Worm (Caenorhabditis elegans): ENCODE measurements around the gene F56D5.6.

Gene F56D5.6

DNA sequence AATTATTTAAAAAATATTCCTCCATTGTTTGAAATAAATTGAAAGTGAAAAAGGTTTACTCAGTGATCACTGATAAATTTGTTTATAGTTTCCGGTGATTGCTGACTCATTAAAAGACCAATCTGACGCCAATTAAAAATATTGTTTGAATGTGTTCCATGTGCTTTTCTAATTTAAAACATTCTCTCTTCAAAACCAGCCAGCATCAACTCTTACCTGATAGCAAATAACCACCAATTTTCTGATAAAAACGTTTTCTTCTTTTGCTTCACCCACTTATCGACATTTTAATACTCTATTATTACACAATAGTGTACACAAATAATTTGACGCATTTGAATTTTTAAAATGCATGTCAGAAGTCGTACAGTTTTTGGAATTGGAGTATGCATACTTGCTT lies at the start of gene F56D5.6:
Gene F56D5.6, plus strand, starts transcription at position 208 of the 400 bp plus-strand sequence.
- peak; percentile 17 for TF ChIP-seq elt-2 (tag; optimal IDR thresholded peaks at IDR 0.05)
- TF ChIP-seq hlh-17 (GFP tag; optimal IDR thresholded peaks at IDR 0.05; ENCODE audit: borderline replicate concordance), result no peak

DNA sequence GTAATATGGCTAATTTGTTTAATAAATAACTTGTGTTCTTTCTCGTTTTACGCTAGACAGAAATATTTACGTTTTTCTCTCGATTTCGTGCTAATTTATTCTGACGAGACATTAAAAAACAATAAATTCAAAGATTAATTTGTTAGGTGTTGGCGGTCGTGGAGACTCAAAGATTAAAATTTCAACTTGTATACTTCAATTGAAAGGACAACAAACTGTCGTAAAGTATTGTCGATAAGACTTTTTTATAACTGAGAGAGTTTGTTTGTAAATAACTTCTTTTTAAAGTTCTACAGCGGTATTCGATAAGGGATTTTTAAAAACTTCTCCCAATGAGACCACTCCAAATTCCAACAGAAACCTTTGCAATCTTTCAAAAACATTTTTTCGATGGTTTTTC lies 48.0 kb upstream of the F56D5.6 start:
- TF ChIP-seq efl-1 (optimal IDR thresholded peaks at IDR 0.05) (no peak), efl-1 (GFP tag; optimal IDR thresholded peaks at IDR 0.05 in 1 of 2) (no peak), nhr-84 (tag; optimal IDR thresholded peaks at IDR 0.05) (no peak), egl-13 (tag; optimal IDR thresholded peaks at IDR 0.05) (no peak), C04F5.9 (tag; optimal IDR thresholded peaks at IDR 0.05) (no peak), aha-1 (tag; optimal IDR thresholded peaks at IDR 0.05) (no peak), nhr-28 (tag; optimal IDR thresholded peaks at IDR 0.05) (no peak), fkh-4 (tag; optimal IDR thresholded peaks at IDR 0.05; ENCODE audit: borderline replicate concordance) (no peak), fos-1 (tag; optimal IDR thresholded peaks at IDR 0.05) (no peak), zip-4 (GFP tag; optimal IDR thresholded peaks at IDR 0.05) (no peak), F16B12.6 (tag; optimal IDR thresholded peaks at IDR 0.05) (no peak), pqm-1 (tag; optimal IDR thresholded peaks at IDR 0.05) (no peak), mdl-1 (tag; optimal IDR thresholded peaks at IDR 0.05) (no peak), fkh-8 (tag; optimal IDR thresholded peaks at IDR 0.05) (no peak), isw-1 (GFP tag; IDR thresholded peaks at IDR 0.05) (no peak), snpc-4 (tag; optimal IDR thresholded peaks at IDR 0.05) (no peak), sox-4 (tag; optimal IDR thresholded peaks at IDR 0.05) (no peak)

DNA sequence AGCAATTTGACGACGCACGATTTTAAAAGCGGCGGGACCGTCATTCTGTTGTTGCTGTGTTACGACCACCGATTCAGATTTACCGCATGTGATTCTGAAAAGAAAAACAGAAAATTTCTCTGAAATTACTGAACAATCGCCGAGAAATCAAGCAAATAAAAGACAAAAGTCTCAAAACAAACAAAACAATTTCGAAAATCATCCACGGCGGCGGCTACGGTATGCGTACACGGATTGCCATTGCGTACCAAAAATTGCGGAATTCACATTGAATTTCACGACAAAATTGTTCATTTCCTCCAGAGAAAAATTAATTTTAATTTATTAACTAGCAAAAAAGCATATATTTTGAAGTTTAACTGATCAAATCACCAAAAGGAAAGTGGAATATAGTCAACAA lies 35.3 kb upstream of the F56D5.6 start, which contains the start of gene pezo-1:
Gene pezo-1, minus strand, starts transcription at position 101 of the 400 bp plus-strand sequence.
- TF ChIP-seq F16B12.6 (tag; optimal IDR thresholded peaks at IDR 0.05) (peak; percentile 6), lsy-2 (tag; optimal IDR thresholded peaks at IDR 0.05) (peak in 1 of 2 experiments; percentile 43), elt-3 (tag; optimal IDR thresholded peaks at IDR 0.05) (no peak), nhr-47 (tag; optimal IDR thresholded peaks at IDR 0.05) (no peak), hlh-17 (GFP tag; optimal IDR thresholded peaks at IDR 0.05; ENCODE audit: borderline replicate concordance) (no peak), lin-13 (GFP tag; optimal IDR thresholded peaks at IDR 0.05) (no peak), efl-1 (optimal IDR thresholded peaks at IDR 0.05) (no peak), efl-1 (GFP tag; optimal IDR thresholded peaks at IDR 0.05 in 1 of 2) (peak in 1 of 2 experiments; percentile 30), egl-13 (tag; optimal IDR thresholded peaks at IDR 0.05) (no peak)

DNA sequence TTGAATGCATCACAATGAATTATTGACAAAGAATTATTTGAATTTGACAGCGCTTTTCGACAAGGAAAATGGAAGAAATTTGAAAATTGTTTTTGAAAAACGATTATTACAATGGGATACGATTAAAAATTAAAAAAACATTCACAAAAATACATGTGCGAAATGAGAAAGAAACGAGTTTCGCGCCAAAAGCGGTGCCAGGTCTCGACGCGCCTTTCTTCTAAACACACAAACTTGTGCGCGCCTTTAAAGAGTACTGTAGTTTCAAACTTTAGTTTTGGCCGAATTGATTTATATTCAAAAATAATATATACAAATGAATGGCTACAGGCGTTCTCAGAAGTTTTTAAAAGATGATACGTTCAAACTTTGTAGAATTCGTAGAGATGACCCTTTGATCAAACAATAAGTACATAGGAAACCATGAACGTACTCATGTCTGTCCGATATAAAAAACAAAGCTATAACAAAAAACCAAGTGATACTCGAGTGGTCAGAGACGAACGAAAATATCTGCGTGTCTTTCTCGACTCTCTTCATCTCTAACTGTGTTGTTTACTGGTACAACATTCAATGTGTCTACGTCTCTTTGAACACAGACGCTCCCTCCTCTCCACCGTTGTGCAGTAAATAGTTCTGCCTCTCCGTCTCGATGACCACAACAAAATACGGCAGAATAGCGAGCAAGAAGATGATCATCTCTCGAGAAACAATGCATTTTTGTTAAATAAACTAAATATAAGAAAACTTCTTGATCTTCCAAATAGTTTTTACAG lies 33.7 kb upstream of the F56D5.6 start:
- TF ChIP-seq efl-1 (optimal IDR thresholded peaks at IDR 0.05) (peak; percentile 19 to 40), efl-1 (GFP tag; optimal IDR thresholded peaks at IDR 0.05 in 1 of 2) (peak in 1 of 2 experiments; percentile 48), snu-23 (GFP tag; optimal IDR thresholded peaks at IDR 0.05) (peak; percentile 41), alr-1 (tag; optimal IDR thresholded peaks at IDR 0.05; ENCODE audit: borderline replicate concordance) (no peak), lsy-2 (tag; optimal IDR thresholded peaks at IDR 0.05) (peak in 1 of 2 experiments; percentile 45), nhr-85 (tag) (peak; percentile 62), lin-14 (GFP tag; optimal IDR thresholded peaks at IDR 0.05) (peak; percentile 59), nhr-90 (tag; optimal IDR thresholded peaks at IDR 0.05; ENCODE audit: poor library complexity) (no peak), mep-1 (tag; optimal IDR thresholded peaks at IDR 0.05) (peak; percentile 16), nhr-71 (tag; optimal IDR thresholded peaks at IDR 0.05) (peak; percentile 9), rnt-1 (tag; optimal IDR thresholded peaks at IDR 0.05) (peak; percentile 36), lin-35 (GFP tag; optimal IDR thresholded peaks at IDR 0.05) (peak in 1 of 2 experiments; percentile 55), pag-3 (tag; optimal IDR thresholded peaks at IDR 0.05; ENCODE audit: borderline replicate concordance, insufficient read depth) (no peak)

Measured in whole organism, L1 larva.